Worm (Caenorhabditis elegans) whole organism, young adult: ENCODE measurements around the gene K03B4.9.

Source experiments
- C06A6.2 ChIP-seq: fragments of 200-800 bp; sonication (Bioruptor generic); conservative IDR thresholded peaks from 2 replicates; pipeline ENCODE4 v1.3.6; 2022; ENCODE audit warnings: missing genetic modification characterization, missing compliant biosample characterization
- F23B12.7 ChIP-seq: sonication (generic microtip); optimal IDR thresholded peaks from 2 replicates; lab custom pipeline; 2017; ENCODE audit warnings: missing genetic modification characterization, mild to moderate bottlenecking, missing compliant biosample characterization, antibody characterized with exemption, moderate library complexity; ENCODE audit not compliant: insufficient read depth
- F33H1.4 ChIP-seq: fragments of 200-800 bp; sonication (Bioruptor generic); IDR thresholded peaks from 2 replicates; pipeline ENCODE4 v1.3.6; 2022; ENCODE audit warnings: missing genetic modification reagents, missing genetic modification characterization, missing compliant biosample characterization
- F49E8.2 ChIP-seq: sonication (generic microtip); optimal IDR thresholded peaks from 3 replicates; lab custom pipeline; 2017; ENCODE audit warnings: missing genetic modification characterization, mild to moderate bottlenecking, missing compliant biosample characterization, antibody characterized with exemption, moderate library complexity; ENCODE audit not compliant: insufficient read depth
- F52B5.7 ChIP-seq: sonication (generic microtip); optimal IDR thresholded peaks from 2 replicates; lab custom pipeline; 2016; ENCODE audit warnings: mild to moderate bottlenecking, missing genetic modification characterization, missing compliant biosample characterization
- T26A5.8 ChIP-seq: sonication (generic microtip); optimal IDR thresholded peaks from 2 replicates; lab custom pipeline; 2016; ENCODE audit warnings: missing genetic modification characterization, missing compliant biosample characterization
- Y53G8AR.9 ChIP-seq: fragments of 200-800 bp; sonication (Bioruptor generic); conservative IDR thresholded peaks from 2 replicates; pipeline ENCODE4 v1.3.6; 2022; ENCODE audit warnings: missing genetic modification reagents, missing genetic modification characterization, missing compliant biosample characterization
- Y67H2A.10 ChIP-seq: fragments of 200-800 bp; sonication (Bioruptor generic); conservative IDR thresholded peaks from 2 replicates; pipeline ENCODE4 v1.3.6; 2022; ENCODE audit warnings: missing genetic modification reagents, missing genetic modification characterization, missing compliant biosample characterization
- Y79H2A.3 ChIP-seq: fragments of 200-800 bp; sonication (Bioruptor generic); conservative IDR thresholded peaks from 2 replicates; pipeline ENCODE4 v1.3.6; 2022; ENCODE audit warnings: missing genetic modification reagents, missing genetic modification characterization, missing compliant biosample characterization
- attf-3 ChIP-seq: fragments of 200-800 bp; sonication (Bioruptor generic); conservative IDR thresholded peaks from 2 replicates; pipeline ENCODE4 v1.3.6; 2022; ENCODE audit warnings: missing genetic modification reagents, missing genetic modification characterization, missing compliant biosample characterization
- attf-5 ChIP-seq: fragments of 200-800 bp; sonication (Bioruptor generic); optimal IDR thresholded peaks from 2 replicates; lab custom pipeline; 2018; ENCODE audit warnings: mild to moderate bottlenecking, missing genetic modification characterization, missing compliant biosample characterization
- attf-6 ChIP-seq: fragments of 200-800 bp; sonication (Bioruptor generic); IDR thresholded peaks from 2 replicates; pipeline ENCODE4 v1.3.6; 2022; ENCODE audit warnings: missing genetic modification reagents, missing genetic modification characterization, missing compliant biosample characterization
- ceh-100 ChIP-seq: fragments of 200-800 bp; sonication (Bioruptor generic); IDR thresholded peaks from 2 replicates; pipeline ENCODE4 v1.3.6; 2022; ENCODE audit warnings: missing genetic modification reagents, missing genetic modification characterization, missing compliant biosample characterization
- ceh-27 ChIP-seq: fragments of 200-800 bp; sonication (Bioruptor generic); optimal IDR thresholded peaks from 2 replicates; lab custom pipeline; 2018; ENCODE audit warnings: mild to moderate bottlenecking, missing genetic modification characterization, moderate library complexity, missing compliant biosample characterization
- ceh-58 ChIP-seq: fragments of 200-800 bp; sonication (Bioruptor generic); IDR thresholded peaks from 2 replicates; pipeline ENCODE4 v1.3.6; 2022; ENCODE audit warnings: missing genetic modification characterization, missing compliant biosample characterization
- chd-7 ChIP-seq: sonication (generic microtip); optimal IDR thresholded peaks from 2 replicates; lab custom pipeline; 2016; ENCODE audit warnings: mild to moderate bottlenecking, missing genetic modification characterization, moderate library complexity, missing compliant biosample characterization
- dox-1 ChIP-seq: fragments of 200-800 bp; sonication (Bioruptor generic); IDR thresholded peaks from 2 replicates; pipeline ENCODE4 v1.3.6; 2022; ENCODE audit warnings: missing genetic modification reagents, missing genetic modification characterization, missing compliant biosample characterization
- egl-18 ChIP-seq: fragments of 200-800 bp; sonication (Bioruptor generic); IDR thresholded peaks from 2 replicates; pipeline ENCODE4 v1.3.6; 2022; ENCODE audit warnings: missing genetic modification reagents, missing genetic modification characterization, missing compliant biosample characterization
- egl-44 ChIP-seq: fragments of 200-800 bp; sonication (Bioruptor generic); IDR thresholded peaks from 2 replicates; pipeline ENCODE4 v1.3.6; 2022; ENCODE audit warnings: missing genetic modification reagents, missing genetic modification characterization, missing compliant biosample characterization
- lin-35 ChIP-seq, 3 experiments: fragments of 150-350 bp in 2 of 3; sonication (generic microtip) in 1 of 3; optimal IDR thresholded peaks; 2 replicates each; lab custom pipeline; 2014 to 2018; ENCODE audit warnings: missing biosample characterization in 3 of 3, missing genetic modification characterization in 3 of 3, missing genetic modification reagents in 3 of 3
- lin-40 ChIP-seq: sonication (generic microtip); optimal IDR thresholded peaks from 2 replicates; lab custom pipeline; 2016; ENCODE audit warnings: missing genetic modification characterization, mild to moderate bottlenecking, missing compliant biosample characterization, missing genotype, missing genetic modification reagents
- lin-54 ChIP-seq: fragments of 200-800 bp; sonication (Bioruptor generic); optimal IDR thresholded peaks from 2 replicates; lab custom pipeline; 2018; ENCODE audit warnings: mild to moderate bottlenecking, missing genetic modification characterization, missing compliant biosample characterization
- madf-6 ChIP-seq: fragments of 200-800 bp; sonication (Bioruptor generic); IDR thresholded peaks from 2 replicates; pipeline ENCODE4 v1.3.6; 2022; ENCODE audit warnings: missing genetic modification reagents, missing genetic modification characterization, missing compliant biosample characterization
- madf-8 ChIP-seq: fragments of 200-800 bp; sonication (Bioruptor generic); conservative IDR thresholded peaks from 2 replicates; pipeline ENCODE4 v1.3.6; 2022; ENCODE audit warnings: missing genetic modification reagents, missing genetic modification characterization, missing compliant biosample characterization
- nfyb-1 ChIP-seq: fragments of 200-800 bp; sonication (Bioruptor generic); IDR thresholded peaks from 2 replicates; pipeline ENCODE4 v1.3.6; 2022; ENCODE audit warnings: missing genetic modification reagents, missing genetic modification characterization, missing compliant biosample characterization
- nhr-27 ChIP-seq: fragments of 200-800 bp; sonication (Bioruptor generic); optimal IDR thresholded peaks from 2 replicates; lab custom pipeline; 2018; ENCODE audit warnings: mild to moderate bottlenecking, missing genetic modification characterization, moderate library complexity, missing compliant biosample characterization
- nhr-80 ChIP-seq: sonication (generic microtip); optimal IDR thresholded peaks from 2 replicates; lab custom pipeline; 2016; ENCODE audit warnings: missing genetic modification characterization, missing compliant biosample characterization
- pbrm-1 ChIP-seq: fragments of 200-800 bp; sonication (Bioruptor generic); IDR thresholded peaks from 2 replicates; pipeline ENCODE4 v1.3.6; 2022; ENCODE audit warnings: missing genetic modification reagents, missing genetic modification characterization, missing compliant biosample characterization
- rpc-1 ChIP-seq, 2 experiments: fragments of 150-350 bp in 1 of 2; sonication (generic microtip) in 1 of 2; optimal IDR thresholded peaks; 2 replicates each; lab custom pipeline; 2014 to 2018; ENCODE audit warnings: missing biosample characterization in 1 of 2, missing genetic modification characterization in 1 of 2, missing genetic modification reagents in 1 of 2, missing genotype in 1 of 2
- snpc-1.3 ChIP-seq: sonication (generic microtip); optimal IDR thresholded peaks from 2 replicates; lab custom pipeline; 2017; ENCODE audit warnings: missing genetic modification characterization, mild to moderate bottlenecking, missing compliant biosample characterization, antibody characterized with exemption, moderate library complexity, missing genotype, missing genetic modification reagents; ENCODE audit not compliant: insufficient read depth
- sptf-2 ChIP-seq: fragments of 200-800 bp; sonication (Bioruptor generic); optimal IDR thresholded peaks from 2 replicates; lab custom pipeline; 2018; ENCODE audit warnings: mild to moderate bottlenecking, missing genetic modification characterization, missing compliant biosample characterization
- tbp1 ChIP-seq: fragments of 200-800 bp; sonication (Bioruptor generic); optimal IDR thresholded peaks from 2 replicates; lab custom pipeline; 2018; ENCODE audit warnings: mild to moderate bottlenecking, missing genetic modification characterization, missing compliant biosample characterization
- tbx-9 ChIP-seq: sonication (generic microtip); optimal IDR thresholded peaks from 2 replicates; lab custom pipeline; 2016; ENCODE audit warnings: borderline replicate concordance, missing genetic modification characterization, inconsistent platforms, missing compliant biosample characterization
- zim-3 ChIP-seq: sonication (generic microtip); optimal IDR thresholded peaks from 2 replicates; lab custom pipeline; 2017; ENCODE audit warnings: mild to moderate bottlenecking, missing genetic modification characterization, moderate library complexity, missing compliant biosample characterization
- ztf-22 ChIP-seq: fragments of 200-800 bp; sonication (Bioruptor generic); optimal IDR thresholded peaks from 2 replicates; lab custom pipeline; 2018; ENCODE audit warnings: mild to moderate bottlenecking, missing genetic modification characterization, moderate library complexity, missing compliant biosample characterization
- ztf-28 ChIP-seq: fragments of 200-800 bp; sonication (Bioruptor generic); IDR thresholded peaks from 2 replicates; pipeline ENCODE4 v1.3.6; 2022; ENCODE audit warnings: missing genetic modification reagents, missing genetic modification characterization, missing compliant biosample characterization
- ztf-3 ChIP-seq: fragments of 200-800 bp; sonication (Bioruptor generic); optimal IDR thresholded peaks from 2 replicates; lab custom pipeline; 2018; ENCODE audit warnings: mild to moderate bottlenecking, missing genetic modification characterization, missing compliant biosample characterization

K03B4.9 gene

DNA sequence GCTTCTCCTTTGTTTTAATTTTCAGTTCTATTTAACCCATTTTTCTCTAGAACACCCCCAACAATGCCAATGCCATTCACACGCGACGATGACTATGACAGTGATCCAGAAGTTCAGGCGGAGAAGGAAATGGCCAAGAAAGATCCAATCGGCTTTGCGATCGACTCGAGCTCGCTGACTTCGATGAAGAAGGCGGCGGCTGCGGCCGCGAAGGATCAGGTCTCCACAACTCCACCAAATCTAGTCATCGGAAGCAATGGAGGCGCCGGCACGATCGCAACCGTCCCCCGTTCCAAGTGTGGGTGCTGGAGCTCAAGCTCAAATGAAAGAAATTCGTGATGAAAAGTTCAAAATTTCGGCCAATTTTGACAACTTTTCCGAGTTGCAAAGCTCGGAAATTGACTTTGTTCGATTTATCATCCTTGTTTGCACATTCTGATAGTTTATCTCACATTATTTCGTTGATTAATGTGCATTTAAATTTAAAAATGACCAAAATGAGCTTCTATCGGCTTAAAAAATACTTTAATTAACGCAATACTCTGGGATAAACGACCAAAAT, 15.6 kb upstream of the K03B4.9 start, which contains the start of gene K03B4.2 (continued):
- 0 out of 2 replicates have a peak, but pooled peaks have one; percentile 19 for TF ChIP-seq egl-18 (GFP tag; lab: Robert Waterston, UW)
- peak; percentile 69; the same call in 1 of the 2 replicates for TF ChIP-seq Y53G8AR.9 (GFP tag; lab: Robert Waterston, UW)
- peak; percentile 11 for TF ChIP-seq zim-3 (tag; lab: Kevin White, UChicago)
- TF ChIP-seq F33H1.4 (GFP tag; lab: Robert Waterston, UW) = no peak
- TF ChIP-seq lin-35 (GFP tag; optimal IDR thresholded peaks at IDR 0.05; lab: Kevin White, UChicago) = peak in 1 of 3 experiments; percentile 15
- no peak for TF ChIP-seq sptf-2
- TF ChIP-seq madf-6 (GFP tag; lab: Robert Waterston, UW) = peak; percentile 34
- TF ChIP-seq F52B5.7 (tag; lab: Kevin White, UChicago) = no peak
- no peak for TF ChIP-seq snpc-1.3 (tag; lab: Kevin White, UChicago)
- TF ChIP-seq F49E8.2 (tag; lab: Kevin White, UChicago) = no peak
- TF ChIP-seq ztf-22 (GFP tag; lab: Kevin White, UChicago) = no peak
- peak; percentile 67; the same call in 1 of the 2 replicates for TF ChIP-seq Y79H2A.3 (GFP tag; lab: Robert Waterston, UW)
- no peak for TF ChIP-seq ceh-58 (GFP tag; lab: Robert Waterston, UW)
- TF ChIP-seq, all 124 proteins: peak for 16

DNA sequence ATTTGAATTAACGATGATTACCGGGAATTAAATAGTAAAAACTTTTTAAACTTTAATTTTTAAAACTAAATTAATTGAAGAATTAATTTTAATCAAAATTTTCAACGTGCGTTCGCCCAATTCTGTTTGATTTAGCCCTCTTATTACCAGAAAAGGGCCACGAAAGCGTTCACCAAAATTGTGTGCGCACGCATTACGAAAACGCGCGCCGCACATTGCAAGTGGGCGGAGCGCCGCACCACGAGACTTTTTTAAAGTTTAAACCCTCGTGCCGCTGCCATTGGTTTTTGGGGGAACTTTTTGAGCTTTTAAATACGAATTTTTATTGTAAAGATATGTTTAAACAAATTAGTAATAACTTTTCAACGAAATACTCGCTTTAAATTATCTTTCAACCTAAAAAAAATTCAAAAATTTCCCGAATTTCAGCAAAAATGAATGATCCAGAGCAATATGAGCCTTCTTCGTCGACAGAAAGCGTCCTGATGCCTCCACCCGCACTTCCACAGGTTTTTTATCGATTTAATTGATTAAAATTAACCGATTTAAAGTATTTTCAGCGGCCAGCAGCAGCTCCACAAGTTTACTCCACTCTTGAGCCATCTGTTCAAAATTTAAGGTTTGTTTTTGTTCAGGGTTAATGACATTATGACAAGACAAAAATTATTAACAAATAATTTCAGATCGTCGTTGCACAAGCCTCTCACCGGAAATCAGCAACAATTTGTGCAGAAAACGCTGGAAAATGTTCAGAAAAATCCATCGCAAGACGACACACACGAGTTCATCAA, 14.5 kb upstream of the K03B4.9 start, which contains the start of gene taf-10:
Gene taf-10 (plus strand): TSS at position 424 of the 791 bp plus-strand sequence.
- TF ChIP-seq attf-3 (GFP tag; lab: Robert Waterston, UW) (0 out of 2 replicates have a peak, but pooled peaks have one; percentile 25), ceh-100 (peak; percentile 15; the same call in 1 of the 2 replicates), ceh-27 (GFP tag; lab: Kevin White, UChicago) (no peak), ztf-3 (GFP tag; lab: Kevin White, UChicago) (no peak), tbp1 (GFP tag; lab: Kevin White, UChicago) (peak; percentile 9), pbrm-1 (GFP tag; lab: Robert Waterston, UW) (peak; percentile 49; the same call in 1 of the 2 replicates), lin-40 (peak; percentile 13), attf-6 (no peak), tbx-9 (no peak), nhr-80 (tag; lab: Kevin White, UChicago) (peak; percentile 29), C06A6.2 (GFP tag; lab: Robert Waterston, UW) (peak; percentile 52; the same call in 1 of the 2 replicates), nfyb-1 (0 out of 2 replicates have a peak, but pooled peaks have one; percentile 51), F23B12.7 (peak; percentile 7), egl-44 (GFP tag; lab: Robert Waterston, UW) (0 out of 2 replicates have a peak, but pooled peaks have one; percentile 50), Y67H2A.10 (GFP tag; lab: Robert Waterston, UW) (no peak), dox-1 (GFP tag; lab: Robert Waterston, UW) (peak; percentile 60), attf-5 (GFP tag; lab: Kevin White, UChicago) (peak; percentile 49), T26A5.8 (no peak), rpc-1 (optimal IDR thresholded peaks at IDR 0.05; lab: Kevin White, UChicago) (peak; percentile 8), rpc-1 (tag; optimal IDR thresholded peaks at IDR 0.05; lab: Kevin White, UChicago) (no peak), chd-7 (tag; lab: Kevin White, UChicago) (no peak), lin-54 (GFP tag; lab: Kevin White, UChicago) (peak; percentile 47), ztf-28 (GFP tag; lab: Robert Waterston, UW) (no peak), nhr-27 (no peak), madf-8 (GFP tag; lab: Robert Waterston, UW) (peak; percentile 18; the same call in 1 of the 2 replicates), madf-6 (GFP tag; lab: Robert Waterston, UW) (peak; percentile 17; the same call in 1 of the 2 replicates)
